Worm (Caenorhabditis elegans): ENCODE results near the gene C14A6.6.
"Not testable (repeated sequence)": the region's sequence is repeated elsewhere in the genome, so short reads cannot be mapped to it uniquely, and the experiment has no call there.

Gene C14A6.6

DNA sequence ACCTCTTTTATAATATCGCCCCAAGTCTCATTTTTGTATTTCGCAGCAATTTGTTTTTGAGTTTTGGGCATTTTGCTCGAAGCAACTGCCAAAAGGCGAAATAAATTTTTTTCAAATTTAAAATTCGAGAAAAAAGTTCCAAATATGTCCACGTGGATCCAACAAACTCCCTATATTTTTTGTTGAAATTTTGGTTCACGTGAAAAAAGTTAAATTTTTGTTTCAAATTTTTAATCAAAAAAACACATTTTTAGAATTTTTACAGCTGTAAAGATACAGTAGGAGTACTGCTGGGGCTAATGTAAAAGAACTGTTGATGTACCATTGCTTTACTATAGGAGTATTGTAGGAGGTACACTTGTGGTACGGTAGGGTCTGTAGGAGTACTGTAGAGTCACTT lies at the start of gene C14A6.6:
TSS of gene C14A6.6 (minus strand) at position 101 of the 400 bp plus-strand sequence.
- no peak for TF ChIP-seq lsy-2 (tag; optimal IDR thresholded peaks at IDR 0.05)

ce11 chrV:18216784-18217183 lies 49.7 kb upstream of the C14A6.6 start, which contains the start of gene F16H6.9:
TSS of gene F16H6.9 (plus strand) at chrV:18217084.
- not testable (repeated sequence) for TF ChIP-seq drap-1 (GFP tag; optimal IDR thresholded peaks at IDR 0.05); ceh-83 (GFP tag; optimal IDR thresholded peaks at IDR 0.05); mab-5 (tag; optimal IDR thresholded peaks at IDR 0.05)

DNA sequence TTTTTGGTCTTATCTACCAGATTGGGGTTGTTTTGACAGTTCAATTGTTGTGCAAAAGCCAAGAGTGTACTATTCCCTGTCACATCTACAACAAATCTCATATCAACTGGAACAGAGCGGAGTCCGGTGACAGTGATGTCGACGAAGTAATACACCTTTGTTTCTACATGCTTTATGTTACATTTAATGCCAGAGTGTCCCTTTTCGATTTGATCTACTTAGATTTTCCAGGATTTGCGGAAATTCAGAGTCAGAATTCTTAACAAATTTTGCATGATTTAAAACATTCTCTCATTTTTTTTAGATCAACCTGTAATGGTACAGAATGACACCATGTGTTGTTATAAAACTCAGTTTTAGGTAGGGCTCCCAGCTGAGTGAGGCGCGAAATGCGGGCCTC lies 49.1 kb upstream of the C14A6.6 start, which contains the start of gene F16H6.8:
TSS of gene F16H6.8 (minus strand) at position 101 of the 400 bp plus-strand sequence.
- TF ChIP-seq pha-4 (tag; optimal IDR thresholded peaks at IDR 0.05); mep-1 (tag; optimal IDR thresholded peaks at IDR 0.05); lin-32 (GFP tag; optimal IDR thresholded peaks at IDR 0.05): not testable (repeated sequence)

DNA sequence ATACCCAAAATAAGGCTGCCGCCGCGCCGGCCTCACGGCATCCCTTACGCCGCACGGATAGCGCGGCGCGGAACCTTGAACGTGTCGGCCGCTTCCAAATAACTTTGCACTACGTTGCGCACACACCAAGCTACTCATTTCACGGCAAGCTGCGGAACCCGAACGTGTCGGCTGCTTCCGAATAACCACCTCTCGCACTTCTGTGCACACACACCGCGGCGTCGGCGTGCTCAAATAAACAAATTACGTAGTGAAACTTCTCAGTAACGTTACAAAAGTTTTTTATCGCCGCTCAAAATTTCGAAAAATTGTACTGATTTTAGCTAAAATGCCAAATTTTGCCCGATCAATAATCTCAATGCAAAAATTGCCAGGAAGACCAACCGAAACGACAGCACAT lies 45.8 kb upstream of the C14A6.6 start:
- TF ChIP-seq lsy-2 (tag; optimal IDR thresholded peaks at IDR 0.05) (no peak), drap-1 (GFP tag; optimal IDR thresholded peaks at IDR 0.05) (no peak), lin-32 (GFP tag; optimal IDR thresholded peaks at IDR 0.05) (no peak), snpc-4 (tag; optimal IDR thresholded peaks at IDR 0.05) (no peak), sem-2 (GFP tag; optimal IDR thresholded peaks at IDR 0.05) (no peak), ham-2 (GFP tag; optimal IDR thresholded peaks at IDR 0.05) (no peak), M03D4.4 (tag; optimal IDR thresholded peaks at IDR 0.05) (no peak), lin-13 (tag; optimal IDR thresholded peaks at IDR 0.05) (no peak), flh-1 (GFP tag; optimal IDR thresholded peaks at IDR 0.05) (no peak), pha-4 (tag; optimal IDR thresholded peaks at IDR 0.05) (no peak), mab-5 (tag; optimal IDR thresholded peaks at IDR 0.05) (no peak), ceh-83 (GFP tag; optimal IDR thresholded peaks at IDR 0.05) (no peak), nhr-12 (tag; optimal IDR thresholded peaks at IDR 0.05) (no peak), mls-2 (tag; optimal IDR thresholded peaks at IDR 0.05) (no peak), nhr-28 (tag; optimal IDR thresholded peaks at IDR 0.05) (no peak), tbx-8 (GFP tag; optimal IDR thresholded peaks at IDR 0.05) (no peak), unc-62 (GFP tag; optimal IDR thresholded peaks at IDR 0.05) (no peak), ces-1 (GFP tag; optimal IDR thresholded peaks at IDR 0.05) (no peak), zip-8 (tag; optimal IDR thresholded peaks at IDR 0.05) (no peak), unc-39 (tag; optimal IDR thresholded peaks at IDR 0.05) (no peak)

DNA sequence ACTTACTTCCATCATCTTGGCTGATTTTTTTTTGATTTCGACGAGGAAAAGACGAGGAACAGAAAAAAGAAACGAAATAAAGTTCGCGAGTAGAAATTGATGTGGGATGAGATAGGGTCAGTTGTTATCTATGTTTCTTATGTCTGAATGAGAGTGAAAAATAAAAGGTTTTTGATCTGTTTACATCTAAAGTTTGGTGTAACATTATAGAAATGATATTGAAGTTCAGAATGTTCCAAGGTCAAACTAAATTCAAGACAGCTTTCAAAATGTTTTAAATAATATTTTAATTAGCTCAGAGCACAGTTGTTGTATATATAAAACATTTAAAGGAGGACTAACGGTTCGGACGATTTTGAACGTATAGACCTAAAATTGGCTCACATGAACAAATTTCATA lies 42.0 kb upstream of the C14A6.6 start, which contains the start of gene F16H6.7:
TSS of gene F16H6.7 (minus strand) at position 101 of the 400 bp plus-strand sequence.
- TF ChIP-seq nhr-76 (tag; optimal IDR thresholded peaks at IDR 0.05) = no peak
- no peak for TF ChIP-seq elt-1 (tag; optimal IDR thresholded peaks at IDR 0.05; ENCODE audit: borderline replicate concordance, insufficient read depth)
- no peak for TF ChIP-seq snpc-4 (tag; optimal IDR thresholded peaks at IDR 0.05)

DNA sequence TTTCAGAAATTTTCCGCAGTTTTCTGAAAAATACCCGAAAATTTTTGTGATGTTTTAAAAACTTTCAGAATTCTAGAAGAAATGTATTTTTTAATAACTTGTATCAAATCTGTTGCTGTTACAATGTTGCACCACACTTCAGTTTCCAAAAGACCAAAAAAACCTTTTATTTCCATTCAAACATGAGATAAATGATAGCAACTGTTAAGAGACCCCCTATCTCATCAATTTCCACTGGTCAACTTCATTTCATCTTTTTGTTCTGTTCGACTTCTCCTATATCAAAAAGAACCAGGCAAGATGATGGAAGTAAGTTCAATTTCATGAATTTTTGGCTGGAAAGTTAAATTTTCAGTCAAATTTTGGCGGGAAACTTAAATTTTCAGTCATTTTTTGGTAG lies 31.4 kb upstream of the C14A6.6 start, which contains the start of gene F16H6.4:
TSS of gene F16H6.4 (plus strand) at position 301 of the 400 bp plus-strand sequence.
- TF ChIP-seq lsy-2 (tag; optimal IDR thresholded peaks at IDR 0.05) (no peak), elt-1 (tag; optimal IDR thresholded peaks at IDR 0.05; ENCODE audit: borderline replicate concordance, insufficient read depth) (no peak)

DNA sequence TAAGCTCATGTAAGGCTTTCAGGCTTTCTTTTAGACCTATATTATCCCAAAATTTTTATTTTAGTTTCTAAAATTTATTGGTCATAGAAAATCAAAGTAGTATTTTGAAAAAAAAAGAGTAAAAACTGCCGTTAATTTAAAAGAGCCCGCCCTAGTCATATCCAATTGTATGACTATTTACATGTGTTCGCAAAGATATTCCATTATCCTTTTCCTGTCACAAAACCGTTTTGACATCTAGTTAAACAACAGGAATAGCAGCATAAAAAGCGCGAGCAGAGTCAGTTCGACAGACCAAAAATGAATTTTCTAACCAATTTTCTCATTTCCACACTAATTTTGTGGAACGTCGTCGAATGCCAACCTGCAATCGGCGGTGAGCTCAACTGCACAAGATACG lies 27.9 kb upstream of the C14A6.6 start, which contains the start of gene F16H6.3:
TSS of gene F16H6.3 (plus strand) at position 301 of the 400 bp plus-strand sequence.
- no peak for TF ChIP-seq pha-4 (tag; optimal IDR thresholded peaks at IDR 0.05)
- no peak for TF ChIP-seq lsy-2 (tag; optimal IDR thresholded peaks at IDR 0.05)
- no peak for TF ChIP-seq flh-1 (GFP tag; optimal IDR thresholded peaks at IDR 0.05)
- TF ChIP-seq blmp-1 (tag; optimal IDR thresholded peaks at IDR 0.05) = no peak
- no peak for TF ChIP-seq unc-39 (tag; optimal IDR thresholded peaks at IDR 0.05)

DNA sequence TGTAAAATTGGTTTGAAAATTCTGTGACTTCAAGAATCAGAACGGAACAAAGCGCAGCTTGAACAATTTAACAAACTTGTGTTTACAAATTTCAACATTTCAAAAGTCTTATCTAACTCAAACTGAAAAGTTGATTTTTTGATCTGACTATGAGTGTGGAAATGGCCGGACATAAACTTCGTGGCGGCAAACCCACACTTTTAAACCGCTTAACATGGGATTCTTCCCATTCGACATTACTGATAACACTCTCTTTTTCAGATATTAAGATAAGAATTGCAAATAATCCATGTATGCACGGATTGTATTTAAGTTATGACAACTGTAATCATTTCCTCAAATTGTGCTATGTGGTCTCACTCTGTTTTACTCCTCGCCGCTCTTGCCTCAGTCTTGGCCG lies 24.1 kb upstream of the C14A6.6 start, which contains the start of gene clec-42:
TSS of gene clec-42 (plus strand) at position 285 of the 400 bp plus-strand sequence.
- no peak for TF ChIP-seq ces-1 (GFP tag; optimal IDR thresholded peaks at IDR 0.05)
- no peak for TF ChIP-seq unc-39 (tag; optimal IDR thresholded peaks at IDR 0.05)
- no peak for TF ChIP-seq elt-3 (tag; optimal IDR thresholded peaks at IDR 0.05)
- no peak for TF ChIP-seq sptf-1 (tag; optimal IDR thresholded peaks at IDR 0.05)

Data from whole organism, mixed stage, embryonic.